Fruit fly (Drosophila melanogaster): ENCODE results near the gene smg.

smg gene

dm6 chr3L:8981495-8981894 is 16.3 kb downstream of the smg start, which contains the start of gene CG13314:
Gene CG13314, plus strand, starts transcription at chr3L:8981795.
- TF ChIP-seq foxo (GFP tag; optimal IDR thresholded peaks at IDR 0.05) (no peak), dmrt93B (GFP tag; optimal IDR thresholded peaks at IDR 0.05) (no peak), pan (optimal IDR thresholded peaks at IDR 0.05) (no peak), GATAd (GFP tag; optimal IDR thresholded peaks at IDR 0.05) (no peak), Hr78 (GFP tag; optimal IDR thresholded peaks at IDR 0.05) (no peak), Dif (GFP tag; optimal IDR thresholded peaks at IDR 0.05; ENCODE audit: partially characterized antibody) (no peak), Abd-B (GFP tag; optimal IDR thresholded peaks at IDR 0.05) (no peak), psq (GFP tag; optimal IDR thresholded peaks at IDR 0.05) (no peak), Dfd (GFP tag; optimal IDR thresholded peaks at IDR 0.05) (no peak)

dm6 chr3L:8979780-8980179 is 18.0 kb downstream of the smg start, which contains the start of gene CG5644:
Gene CG5644, minus strand, starts transcription at chr3L:8979880.
- TF ChIP-seq Dfd (GFP tag; optimal IDR thresholded peaks at IDR 0.05) = no peak
- TF ChIP-seq ey (GFP tag; optimal IDR thresholded peaks at IDR 0.05) = no peak
- no peak for TF ChIP-seq Sp1 (GFP tag; optimal IDR thresholded peaks at IDR 0.05)
- no peak for TF ChIP-seq pan (optimal IDR thresholded peaks at IDR 0.05)
- no peak for TF ChIP-seq GATAd (GFP tag; optimal IDR thresholded peaks at IDR 0.05)
- no peak for TF ChIP-seq CG9705 (GFP tag; optimal IDR thresholded peaks at IDR 0.05)
- no peak for TF ChIP-seq fru (GFP tag; optimal IDR thresholded peaks at IDR 0.05)
- no peak for TF ChIP-seq sv (GFP tag; optimal IDR thresholded peaks at IDR 0.05)
- TF ChIP-seq dsf (GFP tag; optimal IDR thresholded peaks at IDR 0.05; ENCODE audit: borderline replicate concordance) = no peak
- no peak for TF ChIP-seq lola (GFP tag; optimal IDR thresholded peaks at IDR 0.05)

dm6 chr3L:8978678-8979413 is 18.9 kb downstream of the smg start:
- TF ChIP-seq foxo (GFP tag; optimal IDR thresholded peaks at IDR 0.05) (peak in 1 of 2 experiments; percentile 42), OdsH (GFP tag; optimal IDR thresholded peaks at IDR 0.05) (peak; percentile 44), br (GFP tag; optimal IDR thresholded peaks at IDR 0.05) (no peak), rgr (GFP tag; optimal IDR thresholded peaks at IDR 0.05) (peak; percentile 46), ey (GFP tag; optimal IDR thresholded peaks at IDR 0.05) (peak; percentile 55), Hr78 (GFP tag; optimal IDR thresholded peaks at IDR 0.05) (no peak), h (GFP tag; optimal IDR thresholded peaks at IDR 0.05) (peak; percentile 44), psq (GFP tag; optimal IDR thresholded peaks at IDR 0.05) (peak; percentile 68), HLH106 (tag; optimal IDR thresholded peaks at IDR 0.05) (peak; percentile 13), brk (GFP tag; optimal IDR thresholded peaks at IDR 0.05) (no peak), Jra (GFP tag; optimal IDR thresholded peaks at IDR 0.05) (no peak), fru (GFP tag; optimal IDR thresholded peaks at IDR 0.05) (peak; percentile 8), Hnf4 (GFP tag; optimal IDR thresholded peaks at IDR 0.05) (no peak), Dif (GFP tag; optimal IDR thresholded peaks at IDR 0.05; ENCODE audit: partially characterized antibody) (peak; percentile 51), Sp1 (GFP tag; optimal IDR thresholded peaks at IDR 0.05) (no peak)

- TF ChIP-seq woc (GFP tag; optimal IDR thresholded peaks at IDR 0.05) (peak; percentile 44), br (GFP tag; optimal IDR thresholded peaks at IDR 0.05) (no peak), pan (optimal IDR thresholded peaks at IDR 0.05) (no peak), foxo (GFP tag; optimal IDR thresholded peaks at IDR 0.05) (peak in 1 of 2 experiments; percentile 61), Myc (optimal IDR thresholded peaks at IDR 0.05) (no peak), HLH106 (tag; optimal IDR thresholded peaks at IDR 0.05) (peak; percentile 80), Mio (GFP tag; optimal IDR thresholded peaks at IDR 0.05) (no peak), ey (GFP tag; optimal IDR thresholded peaks at IDR 0.05) (peak; percentile 70), dl (GFP tag; optimal IDR thresholded peaks at IDR 0.05; ENCODE audit: insufficient read depth in 1 of 2, partially characterized antibody in 2 of 2) (no peak), Hnf4 (GFP tag; optimal IDR thresholded peaks at IDR 0.05) (no peak), h (GFP tag; optimal IDR thresholded peaks at IDR 0.05) (no peak), brk (GFP tag; optimal IDR thresholded peaks at IDR 0.05) (no peak), Sp1 (GFP tag; optimal IDR thresholded peaks at IDR 0.05) (peak; percentile 74), psq (GFP tag; optimal IDR thresholded peaks at IDR 0.05) (peak; percentile 74), sv (GFP tag; optimal IDR thresholded peaks at IDR 0.05) (peak; percentile 55), Vsx2 (GFP tag; optimal IDR thresholded peaks at IDR 0.05; ENCODE audit: partially characterized antibody) (no peak), CG9705 (GFP tag; optimal IDR thresholded peaks at IDR 0.05) (peak; percentile 54), Hr83 (GFP tag; optimal IDR thresholded peaks at IDR 0.05; ENCODE audit: poor library complexity, severe bottlenecking) (peak; percentile 0), rgr (GFP tag; optimal IDR thresholded peaks at IDR 0.05) (peak; percentile 72), dmrt93B (GFP tag; optimal IDR thresholded peaks at IDR 0.05) (peak; percentile 31), dsf (GFP tag; optimal IDR thresholded peaks at IDR 0.05; ENCODE audit: borderline replicate concordance) (no peak), Rel (GFP tag; optimal IDR thresholded peaks at IDR 0.05) (no peak), Rel (tag; optimal IDR thresholded peaks at IDR 0.05) (peak; percentile 25), Dif (GFP tag; optimal IDR thresholded peaks at IDR 0.05; ENCODE audit: partially characterized antibody) (no peak), usp (GFP tag; optimal IDR thresholded peaks at IDR 0.05) (no peak), N (GFP tag; optimal IDR thresholded peaks at IDR 0.05) (no peak), sage (GFP tag; optimal IDR thresholded peaks at IDR 0.05) (no peak), OdsH (GFP tag; optimal IDR thresholded peaks at IDR 0.05) (peak; percentile 70), GATAd (GFP tag; optimal IDR thresholded peaks at IDR 0.05) (peak; percentile 60), Jra (GFP tag; optimal IDR thresholded peaks at IDR 0.05) (no peak)
Measured at dm6 chr3L:8974478-8975477, 23.0 kb downstream of the smg start, which contains the start of the genes pix and Srp68. Gene pix, minus strand, starts transcription at chr3L:8974765. Gene Srp68, plus strand, starts transcription at chr3L:8975046.
